Comparison of ENCODE assay signal across 7 fruit fly cellular contexts in the genomic region with DNA sequence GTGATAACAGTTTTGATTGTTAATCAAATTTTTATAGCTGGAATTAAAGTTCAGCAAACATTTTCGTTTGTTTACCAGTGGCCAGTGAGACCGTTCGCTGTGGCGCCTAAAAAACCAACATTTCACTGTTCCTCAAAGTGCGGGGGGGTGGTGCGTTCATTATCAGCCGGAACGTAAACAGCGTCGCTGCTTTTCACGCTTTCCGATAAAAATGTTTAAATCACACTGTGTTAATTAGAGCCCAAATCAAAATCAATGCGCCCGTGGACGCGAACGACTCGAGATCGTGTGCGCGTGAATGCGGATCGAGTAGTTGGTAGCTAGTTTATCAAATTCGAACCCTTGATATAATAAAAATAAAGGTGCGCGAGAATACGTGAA.
TF ChIP-seq lines count a peak whose summit lies in the region.

A gene (plus strand): TSS at position 226 of the 381 bp plus-strand sequence.

- TF ChIP-seq CTCF in whole organism, embryonic (GFP tag; optimal IDR thresholded peaks at IDR 0.05; lab: Kevin White, UChicago) = peak; percentile 29

TF ChIP-seq in Kc167, 6 proteins besides CTCF, POLR2A, EP300 and RAD21:
- TF ChIP-seq psq (optimal IDR thresholded peaks at IDR 0.05; lab: Kevin White, UChicago) = peak; percentile 39
- TF ChIP-seq ttk (optimal IDR thresholded peaks at IDR 0.05; lab: Kevin White, UChicago) = no peak
TF ChIP-seq in Kc167: peak in this region for 1.

TF ChIP-seq in whole organism, 6 proteins besides CTCF, POLR2A, EP300 and RAD21:
- TF ChIP-seq psq (optimal IDR thresholded peaks at IDR 0.05; lab: Kevin White, UChicago) (peak; percentile 61), usp (GFP tag; optimal IDR thresholded peaks at IDR 0.05; lab: Kevin White, UChicago) (no peak)

TF ChIP-seq in whole organism, adult, 20 proteins besides CTCF, POLR2A, EP300 and RAD21 (continues in another document):
- TF ChIP-seq Clk (GFP tag; optimal IDR thresholded peaks at IDR 0.05; lab: Kevin White, UChicago) (no peak), Hr96 (GFP tag; optimal IDR thresholded peaks at IDR 0.05; lab: Kevin White, UChicago) (peak; percentile 61), CG33017 (tag; optimal IDR thresholded peaks at IDR 0.05; lab: Kevin White, UChicago) (no peak), CG14711 (tag; optimal IDR thresholded peaks at IDR 0.05; lab: Kevin White, UChicago) (no peak), Mnt (GFP tag; optimal IDR thresholded peaks at IDR 0.05; lab: Kevin White, UChicago) (peak; percentile 79), toe (GFP tag; optimal IDR thresholded peaks at IDR 0.05; lab: Kevin White, UChicago) (no peak), kay (GFP tag; lab: Kevin White, UChicago; ENCODE audit: borderline replicate concordance) (no peak), CG11617 (GFP tag; optimal IDR thresholded peaks at IDR 0.05; lab: Kevin White, UChicago) (peak; percentile 21), Crg-1 (GFP tag; optimal IDR thresholded peaks at IDR 0.05; lab: Kevin White, UChicago) (peak; percentile 27), CG5204 (GFP tag; optimal IDR thresholded peaks at IDR 0.05; lab: Kevin White, UChicago) (peak; percentile 8), bab1 (GFP tag; optimal IDR thresholded peaks at IDR 0.05; lab: Kevin White, UChicago) (peak; percentile 48), CG1620 (GFP tag; optimal IDR thresholded peaks at IDR 0.05; lab: Kevin White, UChicago) (no peak), cic (GFP tag; optimal IDR thresholded peaks at IDR 0.05; lab: Kevin White, UChicago) (peak; percentile 60), CG7045 (GFP tag; optimal IDR thresholded peaks at IDR 0.05; lab: Kevin White, UChicago) (no peak), CG12768 (GFP tag; optimal IDR thresholded peaks at IDR 0.05; lab: Kevin White, UChicago) (peak; percentile 74), tj (GFP tag; optimal IDR thresholded peaks at IDR 0.05; lab: Kevin White, UChicago) (no peak), pad (GFP tag; optimal IDR thresholded peaks at IDR 0.05; lab: Kevin White, UChicago) (no peak)

TF ChIP-seq in whole organism, embryonic, 481 proteins besides CTCF, POLR2A, EP300 and RAD21 (continues in another document):
- TF ChIP-seq Ets97D (GFP tag; optimal IDR thresholded peaks at IDR 0.05; lab: Kevin White, UChicago) (peak; percentile 68), CG18599 (GFP tag; optimal IDR thresholded peaks at IDR 0.05; lab: Kevin White, UChicago) (peak; percentile 49), CG18764 (GFP tag; optimal IDR thresholded peaks at IDR 0.05; lab: Kevin White, UChicago) (peak; percentile 40), H15 (GFP tag; IDR thresholded peaks at IDR 0.05; lab: Robert Waterston, UW) (no peak), CG15514 (GFP tag; optimal IDR thresholded peaks at IDR 0.05; lab: Kevin White, UChicago) (peak; percentile 67), unpg (GFP tag; optimal IDR thresholded peaks at IDR 0.05; lab: Kevin White, UChicago) (peak; percentile 28), unc-4 (GFP tag; IDR thresholded peaks at IDR 0.05; lab: Robert Waterston, UW; ENCODE audit: partially characterized antibody) (no peak), fd102C (GFP tag; optimal IDR thresholded peaks at IDR 0.05; lab: Kevin White, UChicago) (no peak), TFAM (GFP tag; optimal IDR thresholded peaks at IDR 0.05; lab: Kevin White, UChicago) (no peak), Asciz (GFP tag; optimal IDR thresholded peaks at IDR 0.05; lab: Kevin White, UChicago) (peak; percentile 35), vnd (GFP tag; IDR thresholded peaks at IDR 0.05; lab: Robert Waterston, UW; ENCODE audit: partially characterized antibody) (no peak; the same call in 2 of the 3 replicates), tll (GFP tag; optimal IDR thresholded peaks at IDR 0.05; lab: Kevin White, UChicago) (no peak), HmgD (GFP tag; optimal IDR thresholded peaks at IDR 0.05; lab: Kevin White, UChicago) (no peak), Six4 (GFP tag; optimal IDR thresholded peaks at IDR 0.05; lab: Kevin White, UChicago) (no peak), CG2678 (tag; optimal IDR thresholded peaks at IDR 0.05; lab: Kevin White, UChicago) (peak; percentile 38), slbo (GFP tag; IDR thresholded peaks at IDR 0.05; lab: Robert Waterston, UW) (peak; percentile 66)

TF ChIP-seq in whole organism, prepupa, 60 proteins besides CTCF, POLR2A, EP300 and RAD21 (continues in another document):
- peak; percentile 5 for TF ChIP-seq Met (GFP tag; optimal IDR thresholded peaks at IDR 0.05; lab: Kevin White, UChicago)
- TF ChIP-seq Sox102F (GFP tag; optimal IDR thresholded peaks at IDR 0.05; lab: Kevin White, UChicago) = no peak
- peak; percentile 13 for TF ChIP-seq CG34406 (GFP tag; optimal IDR thresholded peaks at IDR 0.05; lab: Kevin White, UChicago)
- no peak for TF ChIP-seq cyc (GFP tag; optimal IDR thresholded peaks at IDR 0.05; lab: Kevin White, UChicago)
- TF ChIP-seq pdm3 (GFP tag; optimal IDR thresholded peaks at IDR 0.05; lab: Kevin White, UChicago) = no peak
- TF ChIP-seq OdsH (GFP tag; optimal IDR thresholded peaks at IDR 0.05; lab: Kevin White, UChicago) = no peak
- TF ChIP-seq CG1621 (tag; optimal IDR thresholded peaks at IDR 0.05; lab: Kevin White, UChicago) = peak; percentile 94
- no peak for TF ChIP-seq Hr38 (GFP tag; optimal IDR thresholded peaks at IDR 0.05; lab: Kevin White, UChicago)
- TF ChIP-seq vri (GFP tag; optimal IDR thresholded peaks at IDR 0.05; lab: Kevin White, UChicago) = peak; percentile 18
- TF ChIP-seq fkh (GFP tag; optimal IDR thresholded peaks at IDR 0.05; lab: Kevin White, UChicago) = peak; percentile 100
- no peak for TF ChIP-seq ss (GFP tag; optimal IDR thresholded peaks at IDR 0.05; lab: Kevin White, UChicago)
- peak; percentile 25 for TF ChIP-seq CG10631 (GFP tag; optimal IDR thresholded peaks at IDR 0.05; lab: Kevin White, UChicago)
- TF ChIP-seq fd59A (GFP tag; optimal IDR thresholded peaks at IDR 0.05; lab: Kevin White, UChicago) = no peak
- TF ChIP-seq CG8632 (GFP tag; optimal IDR thresholded peaks at IDR 0.05; lab: Kevin White, UChicago) = no peak
- no peak for TF ChIP-seq CG10669 (GFP tag; optimal IDR thresholded peaks at IDR 0.05; lab: Kevin White, UChicago)
- TF ChIP-seq Blimp-1 (GFP tag; optimal IDR thresholded peaks at IDR 0.05; lab: Kevin White, UChicago) = no peak
- TF ChIP-seq CG8119 (GFP tag; IDR thresholded peaks at IDR 0.05; lab: Robert Waterston, UW) = peak; percentile 73; the same call in 1 of the 3 replicates
- no peak for TF ChIP-seq CG15336 (GFP tag; IDR thresholded peaks at IDR 0.05; lab: Robert Waterston, UW)

TF ChIP-seq in whole organism, pupa, 21 proteins besides CTCF, POLR2A, EP300 and RAD21:
- TF ChIP-seq rn (GFP tag; IDR thresholded peaks at IDR 0.05; lab: Robert Waterston, UW) (peak; percentile 17; the same call in 1 of the 2 replicates), gl (tag; optimal IDR thresholded peaks at IDR 0.05; lab: Kevin White, UChicago) (no peak), Pif1B (GFP tag; optimal IDR thresholded peaks at IDR 0.05; lab: Kevin White, UChicago) (peak; percentile 21), CG15710 (tag; optimal IDR thresholded peaks at IDR 0.05; lab: Kevin White, UChicago) (peak; percentile 8), Pif1A (GFP tag; optimal IDR thresholded peaks at IDR 0.05; lab: Kevin White, UChicago) (no peak), CG14655 (GFP tag; optimal IDR thresholded peaks at IDR 0.05; lab: Kevin White, UChicago) (no peak), CG4496 (GFP tag; IDR thresholded peaks at IDR 0.05; lab: Robert Waterston, UW) (peak; percentile 80), CG10348 (GFP tag; IDR thresholded peaks at IDR 0.05; lab: Robert Waterston, UW) (no peak), Snoo (tag; optimal IDR thresholded peaks at IDR 0.05; lab: Kevin White, UChicago) (peak; percentile 24), CG32121 (GFP tag; IDR thresholded peaks at IDR 0.05; lab: Robert Waterston, UW) (peak; percentile 66), CG12605 (GFP tag; IDR thresholded peaks at IDR 0.05; lab: Robert Waterston, UW) (peak; percentile 78), Ets98B (GFP tag; IDR thresholded peaks at IDR 0.05; lab: Robert Waterston, UW) (peak; percentile 53; the same call in 1 of the 2 replicates), fd96Ca (GFP tag; IDR thresholded peaks at IDR 0.05; lab: Robert Waterston, UW) (0 out of 3 replicates have a peak, but pooled peaks have one; percentile 37), CG8159 (tag; optimal IDR thresholded peaks at IDR 0.05; lab: Kevin White, UChicago) (peak; percentile 32), EcR (GFP tag; optimal IDR thresholded peaks at IDR 0.05; lab: Kevin White, UChicago) (no peak)

TF ChIP-seq in whole organism, wandering third instar larva, 38 proteins besides CTCF, POLR2A, EP300 and RAD21:
- peak; percentile 8 for TF ChIP-seq rgr (GFP tag; optimal IDR thresholded peaks at IDR 0.05; lab: Kevin White, UChicago)
- TF ChIP-seq Rel (GFP tag; optimal IDR thresholded peaks at IDR 0.05; lab: Kevin White, UChicago) = no peak
- TF ChIP-seq Rel (tag; optimal IDR thresholded peaks at IDR 0.05; lab: Kevin White, UChicago) = peak; percentile 67
- TF ChIP-seq dl (GFP tag; optimal IDR thresholded peaks at IDR 0.05; lab: Kevin White, UChicago; ENCODE audit: insufficient read depth in 1 of 2, partially characterized antibody in 2 of 2) = no peak
- TF ChIP-seq dsf (GFP tag; optimal IDR thresholded peaks at IDR 0.05; lab: Kevin White, UChicago; ENCODE audit: borderline replicate concordance) = no peak
- TF ChIP-seq GATAd (GFP tag; optimal IDR thresholded peaks at IDR 0.05; lab: Kevin White, UChicago) = no peak
- TF ChIP-seq CG9705 (GFP tag; optimal IDR thresholded peaks at IDR 0.05; lab: Kevin White, UChicago) = no peak
- TF ChIP-seq Hr83 (GFP tag; optimal IDR thresholded peaks at IDR 0.05; lab: Kevin White, UChicago; ENCODE audit: poor library complexity, severe bottlenecking) = peak; percentile 80
- TF ChIP-seq Dif (GFP tag; optimal IDR thresholded peaks at IDR 0.05; lab: Kevin White, UChicago; ENCODE audit: partially characterized antibody) = peak; percentile 36
- no peak for TF ChIP-seq Hr78 (GFP tag; optimal IDR thresholded peaks at IDR 0.05; lab: Kevin White, UChicago)
- TF ChIP-seq Vsx2 (GFP tag; optimal IDR thresholded peaks at IDR 0.05; lab: Kevin White, UChicago; ENCODE audit: partially characterized antibody) = no peak
- TF ChIP-seq Hnf4 (GFP tag; optimal IDR thresholded peaks at IDR 0.05; lab: Kevin White, UChicago) = no peak
- no peak for TF ChIP-seq sv (GFP tag; optimal IDR thresholded peaks at IDR 0.05; lab: Kevin White, UChicago)
- peak; percentile 88 for TF ChIP-seq psq (GFP tag; optimal IDR thresholded peaks at IDR 0.05; lab: Kevin White, UChicago)
- no peak for TF ChIP-seq jim (GFP tag; optimal IDR thresholded peaks at IDR 0.05; lab: Kevin White, UChicago)
- TF ChIP-seq h (GFP tag; optimal IDR thresholded peaks at IDR 0.05; lab: Kevin White, UChicago) = peak; percentile 3
- TF ChIP-seq woc (GFP tag; optimal IDR thresholded peaks at IDR 0.05; lab: Kevin White, UChicago) = peak; percentile 46
- TF ChIP-seq Sp1 (GFP tag; optimal IDR thresholded peaks at IDR 0.05; lab: Kevin White, UChicago) = peak; percentile 8
- no peak for TF ChIP-seq Myc (optimal IDR thresholded peaks at IDR 0.05; lab: Kevin White, UChicago)
- TF ChIP-seq tai (GFP tag; optimal IDR thresholded peaks at IDR 0.05; lab: Kevin White, UChicago) = no peak
- no peak for TF ChIP-seq OdsH (GFP tag; optimal IDR thresholded peaks at IDR 0.05; lab: Kevin White, UChicago)
- no peak for TF ChIP-seq lola (GFP tag; optimal IDR thresholded peaks at IDR 0.05; lab: Kevin White, UChicago)
- TF ChIP-seq Mio (GFP tag; optimal IDR thresholded peaks at IDR 0.05; lab: Kevin White, UChicago) = no peak
TF ChIP-seq in whole organism, wandering third instar larva: peak in this region for 8.
